Worm (Caenorhabditis elegans): ENCODE measurements around the gene aqp-7.

DNA sequence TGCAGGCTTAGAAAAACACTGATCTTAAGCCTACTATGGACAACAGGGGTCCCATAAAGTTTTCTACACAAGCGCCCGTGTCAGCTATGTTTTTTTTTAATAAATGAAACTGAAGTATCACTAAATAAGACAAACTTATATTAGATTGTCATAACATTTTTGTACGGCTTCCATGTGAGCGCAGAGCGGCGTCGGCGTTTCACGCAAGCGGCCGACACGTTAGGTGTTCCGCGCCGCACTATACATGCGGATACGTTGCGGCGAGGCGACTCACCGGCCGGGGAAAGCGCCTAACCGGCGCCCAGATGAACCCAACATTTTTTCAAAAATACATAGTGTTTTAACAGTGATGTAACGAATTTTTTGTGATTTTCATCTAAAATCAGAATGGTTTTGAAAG, 32.8 kb downstream of the aqp-7 start:
- no peak for TF ChIP-seq him-1 (tag; optimal IDR thresholded peaks at IDR 0.05)
- TF ChIP-seq dao-5 (tag; optimal IDR thresholded peaks at IDR 0.05) = no peak

Measured in whole organism, L4/young adult.